Fruit fly (Drosophila melanogaster) whole organism, embryonic: Measurements from ENCODE around the gene CG43292.

Experiments
- CG10366 ChIP-seq: fragments of 200-800 bp; sonication (Bioruptor generic); IDR thresholded peaks from 2 replicates; pipeline ENCODE4 v1.3.6; 2022; ENCODE audit warnings: missing biosample characterization, missing genetic modification characterization
- CG11247 ChIP-seq: fragments of 200-800 bp; sonication (Bioruptor generic); IDR thresholded peaks from 2 replicates; pipeline ENCODE4 v1.3.6; 2022; ENCODE audit warnings: missing biosample characterization, missing genetic modification characterization
- CG11696 ChIP-seq: fragments of 200-800 bp; sonication (Bioruptor generic); IDR thresholded peaks from 2 replicates; pipeline ENCODE4 v1.3.6; 2022; ENCODE audit warnings: missing biosample characterization, missing genetic modification characterization
- CG11723 ChIP-seq: fragments of 200-800 bp; sonication (Bioruptor generic); optimal IDR thresholded peaks from 2 replicates; lab custom pipeline; 2017; ENCODE audit warnings: missing biosample characterization, mild to moderate bottlenecking, missing genetic modification characterization
- CG15073 ChIP-seq: fragments of 200-800 bp; sonication (Bioruptor generic); optimal IDR thresholded peaks from 2 replicates; lab custom pipeline; 2016; ENCODE audit warnings: missing biosample characterization, missing genetic modification characterization
- CG16813 ChIP-seq: fragments of 200-800 bp; sonication (Bioruptor generic); IDR thresholded peaks from 3 replicates; pipeline ENCODE4 v1.3.6; 2022; ENCODE audit warnings: missing biosample characterization, missing genetic modification characterization; ENCODE audit not compliant: partially characterized antibody
- CG17328 ChIP-seq: fragments of 200-800 bp; sonication (Bioruptor generic); IDR thresholded peaks from 2 replicates; pipeline ENCODE4 v1.3.6; 2022; ENCODE audit warnings: missing biosample characterization, missing genetic modification characterization
- CG17385 ChIP-seq: fragments of 200-800 bp; sonication (Bioruptor generic); optimal IDR thresholded peaks from 3 replicates; lab custom pipeline; 2018; ENCODE audit warnings: missing biosample characterization, mild to moderate bottlenecking, missing genetic modification characterization
- CG2712 ChIP-seq: fragments of 200-800 bp; optimal IDR thresholded peaks from 3 replicates; lab custom pipeline; 2019; ENCODE audit warnings: missing biosample characterization, mild to moderate bottlenecking, missing genetic modification characterization, moderate library complexity
- CG3281 ChIP-seq: fragments of 200-800 bp; sonication (Bioruptor generic); optimal IDR thresholded peaks from 3 replicates; lab custom pipeline; 2017; ENCODE audit warnings: missing biosample characterization, mild to moderate bottlenecking, missing genetic modification characterization
- CG42726 ChIP-seq: fragments of 200-800 bp; sonication (Bioruptor generic); IDR thresholded peaks from 2 replicates; pipeline ENCODE4 v1.3.6; 2022; ENCODE audit warnings: missing biosample characterization, missing genetic modification characterization; ENCODE audit not compliant: partially characterized antibody
- CG4854 ChIP-seq: fragments of 200-800 bp; sonication (Bioruptor generic); optimal IDR thresholded peaks from 2 replicates; lab custom pipeline; 2016; ENCODE audit warnings: missing biosample characterization, missing genetic modification characterization, inconsistent platforms
- CG7271 ChIP-seq: fragments of 200-800 bp; sonication (Bioruptor generic); optimal IDR thresholded peaks from 2 replicates; lab custom pipeline; 2018; ENCODE audit warnings: missing biosample characterization, mild to moderate bottlenecking, missing genetic modification characterization, moderate library complexity
- CG8388 ChIP-seq: fragments of 200-800 bp; sonication (Bioruptor generic); optimal IDR thresholded peaks from 2 replicates; lab custom pipeline; 2019; ENCODE audit warnings: missing biosample characterization, mild to moderate bottlenecking, missing genetic modification characterization, moderate library complexity
- CG8944 ChIP-seq: fragments of 200-800 bp; sonication (Bioruptor generic); optimal IDR thresholded peaks from 3 replicates; lab custom pipeline; 2016; ENCODE audit warnings: missing biosample characterization, missing genetic modification characterization
- Dfd ChIP-seq, 2 experiments: fragments of >200 bp; optimal IDR thresholded peaks; 2 replicates each; lab custom pipeline; 2017; ENCODE audit warnings: missing biosample characterization in 2 of 2, missing genetic modification characterization in 2 of 2
- Dp ChIP-seq: fragments of 200-800 bp; sonication (Bioruptor generic); optimal IDR thresholded peaks from 2 replicates; lab custom pipeline; 2018; ENCODE audit warnings: missing biosample characterization, mild to moderate bottlenecking, missing genetic modification characterization, moderate library complexity
- Dref ChIP-seq: fragments of 200-800 bp; sonication (Bioruptor generic); IDR thresholded peaks from 2 replicates; pipeline ENCODE4 v1.3.6; 2022; ENCODE audit warnings: missing biosample characterization, missing genetic modification characterization
- Drgx ChIP-seq: fragments of 200-800 bp; sonication (Bioruptor generic); IDR thresholded peaks from 2 replicates; pipeline ENCODE4 v1.3.6; 2022; ENCODE audit warnings: missing biosample characterization, missing genetic modification characterization
- Ets97D ChIP-seq: fragments of 200-800 bp; sonication (Bioruptor generic); optimal IDR thresholded peaks from 3 replicates; lab custom pipeline; 2016; ENCODE audit warnings: missing biosample characterization, missing genetic modification characterization
- Fer2 ChIP-seq: fragments of 200-800 bp; sonication (Bioruptor generic); optimal IDR thresholded peaks from 2 replicates; lab custom pipeline; 2018; ENCODE audit warnings: missing biosample characterization, mild to moderate bottlenecking, missing genetic modification characterization, moderate library complexity
- Gug ChIP-seq: fragments of 200-800 bp; sonication (Bioruptor generic); IDR thresholded peaks from 4 replicates; pipeline ENCODE4 v1.3.6; 2022; ENCODE audit warnings: missing biosample characterization, missing genetic modification characterization
- HHEX ChIP-seq: fragments of 200-800 bp; sonication (Bioruptor generic); optimal IDR thresholded peaks from 3 replicates; lab custom pipeline; 2017; ENCODE audit warnings: missing biosample characterization, mild to moderate bottlenecking, missing genetic modification characterization, missing genetic modification reagents
- HLHmδ ChIP-seq: fragments of 200-800 bp; sonication (Bioruptor generic); optimal IDR thresholded peaks from 2 replicates; lab custom pipeline; 2018; ENCODE audit warnings: missing biosample characterization, mild to moderate bottlenecking, missing genetic modification characterization, moderate library complexity
- Kr ChIP-seq: fragments of 200-800 bp; sonication (Bioruptor generic); optimal IDR thresholded peaks from 2 replicates; lab custom pipeline; 2017; ENCODE audit warnings: missing biosample characterization, mild to moderate bottlenecking, missing genetic modification characterization
- MTF-1 ChIP-seq: fragments of 200-800 bp; sonication (Bioruptor generic); optimal IDR thresholded peaks from 2 replicates; lab custom pipeline; 2018; ENCODE audit warnings: missing biosample characterization, mild to moderate bottlenecking, missing genetic modification characterization, borderline replicate concordance
- Meics ChIP-seq: fragments of 200-800 bp; sonication (Bioruptor generic); optimal IDR thresholded peaks from 2 replicates; lab custom pipeline; 2017; ENCODE audit warnings: missing biosample characterization, mild to moderate bottlenecking, missing genetic modification characterization
- PHDP ChIP-seq: fragments of 200-800 bp; sonication (Bioruptor generic); optimal IDR thresholded peaks from 3 replicates; lab custom pipeline; 2018; ENCODE audit warnings: missing biosample characterization, mild to moderate bottlenecking, missing genetic modification characterization, moderate library complexity
- Pdp1 ChIP-seq, 2 experiments: fragments of 200-800 bp; sonication (Bioruptor generic); optimal IDR thresholded peaks; 3 replicates each; lab custom pipeline; 2016; ENCODE audit warnings: missing biosample characterization in 2 of 2, missing genetic modification characterization in 2 of 2, mild to moderate bottlenecking in 1 of 2, moderate library complexity in 1 of 2
- cad ChIP-seq: fragments of >200 bp; optimal IDR thresholded peaks from 2 replicates; lab custom pipeline; 2017; ENCODE audit warnings: missing biosample characterization, missing genetic modification characterization
- cg ChIP-seq: fragments of 200-800 bp; sonication (Bioruptor generic); optimal IDR thresholded peaks from 3 replicates; lab custom pipeline; 2019; ENCODE audit warnings: missing biosample characterization, mild to moderate bottlenecking, missing genetic modification characterization, moderate library complexity
- chn ChIP-seq: fragments of 200-800 bp; sonication (Bioruptor generic); optimal IDR thresholded peaks from 2 replicates; lab custom pipeline; 2016; ENCODE audit warnings: missing biosample characterization, missing genetic modification characterization
- fru ChIP-seq: fragments of >200 bp; optimal IDR thresholded peaks from 2 replicates; lab custom pipeline; 2017
- gfzf ChIP-seq: fragments of 200-800 bp; sonication (Bioruptor generic); optimal IDR thresholded peaks from 2 replicates; lab custom pipeline; 2016; ENCODE audit warnings: missing biosample characterization, mild to moderate bottlenecking, missing genetic modification characterization, moderate library complexity
- hth ChIP-seq: fragments of >200 bp; optimal IDR thresholded peaks from 2 replicates; lab custom pipeline; 2017; ENCODE audit warnings: inconsistent platforms
- lbe ChIP-seq: fragments of 200-800 bp; sonication (Bioruptor generic); optimal IDR thresholded peaks from 2 replicates; lab custom pipeline; 2016; ENCODE audit warnings: missing biosample characterization, mild to moderate bottlenecking, missing genetic modification characterization
- lilli ChIP-seq: fragments of 200-800 bp; sonication (Bioruptor generic); optimal IDR thresholded peaks from 3 replicates; lab custom pipeline; 2016; ENCODE audit warnings: missing biosample characterization, missing genetic modification characterization
- nmo ChIP-seq: fragments of 200-800 bp; sonication (Bioruptor generic); optimal IDR thresholded peaks from 2 replicates; lab custom pipeline; 2018; ENCODE audit warnings: missing biosample characterization, mild to moderate bottlenecking, missing genetic modification characterization, moderate library complexity
- org-1 ChIP-seq: fragments of 200-800 bp; sonication (Bioruptor generic); optimal IDR thresholded peaks from 2 replicates; lab custom pipeline; 2017; ENCODE audit warnings: missing biosample characterization, missing genetic modification characterization
- p53 ChIP-seq: fragments of 200-800 bp; sonication (Bioruptor generic); optimal IDR thresholded peaks from 2 replicates; lab custom pipeline; 2016; ENCODE audit warnings: missing biosample characterization, missing genetic modification characterization
- pnt ChIP-seq: fragments of 200-800 bp; sonication (Bioruptor generic); optimal IDR thresholded peaks from 3 replicates; lab custom pipeline; 2016; ENCODE audit warnings: missing biosample characterization, missing genetic modification characterization
- psq ChIP-seq: fragments of 200-800 bp; sonication (Bioruptor generic); optimal IDR thresholded peaks from 2 replicates; lab custom pipeline; 2017; ENCODE audit warnings: missing biosample characterization, missing genetic modification characterization
- rib ChIP-seq: fragments of 200-800 bp; sonication (Bioruptor generic); IDR thresholded peaks from 2 replicates; pipeline ENCODE4 v1.3.6; 2022; ENCODE audit warnings: missing biosample characterization, missing genetic modification characterization
- run ChIP-seq: fragments of 200-800 bp; sonication (Bioruptor generic); optimal IDR thresholded peaks from 3 replicates; lab custom pipeline; 2018; ENCODE audit warnings: missing biosample characterization, mild to moderate bottlenecking, missing genetic modification characterization
- schlank ChIP-seq: fragments of 200-800 bp; sonication (Bioruptor generic); optimal IDR thresholded peaks from 2 replicates; lab custom pipeline; 2018; ENCODE audit warnings: missing biosample characterization, mild to moderate bottlenecking, missing genetic modification characterization
- seq ChIP-seq: fragments of 200-800 bp; sonication (Bioruptor generic); IDR thresholded peaks from 2 replicates; pipeline ENCODE4 v1.3.6; 2022; ENCODE audit warnings: missing biosample characterization, missing genetic modification characterization
- sisA ChIP-seq: fragments of 200-800 bp; sonication (Bioruptor generic); IDR thresholded peaks from 2 replicates; pipeline ENCODE4 v1.3.6; 2022; ENCODE audit warnings: missing biosample characterization, missing genetic modification characterization
- tap ChIP-seq: fragments of 200-800 bp; optimal IDR thresholded peaks from 3 replicates; lab custom pipeline; 2019; ENCODE audit warnings: missing biosample characterization, mild to moderate bottlenecking, missing genetic modification characterization, moderate library complexity
- tna ChIP-seq: fragments of 200-800 bp; sonication (Bioruptor generic); IDR thresholded peaks from 2 replicates; pipeline ENCODE4 v1.3.6; 2022; ENCODE audit warnings: missing biosample characterization, missing genetic modification characterization; ENCODE audit not compliant: partially characterized antibody

Gene CG43292

dm6 chr3L:7510414-7511384 is 35.3 kb downstream of the CG43292 start, which contains the start of gene CG7546 (continued):
- TF ChIP-seq CG42726 (GFP tag; lab: Robert Waterston, UW) (no peak), CG4854 (no peak), Gug (GFP tag; lab: Robert Waterston, UW) (peak; percentile 52; the same call in 1 of the 4 replicates), Pdp1 (GFP tag; optimal IDR thresholded peaks at IDR 0.05; lab: Kevin White, UChicago) (peak in 1 of 2 experiments; percentile 21), CG11723 (GFP tag; lab: Kevin White, UChicago) (no peak), Dfd (GFP tag; optimal IDR thresholded peaks at IDR 0.05; lab: Kevin White, UChicago) (no peak), CG11696 (GFP tag; lab: Robert Waterston, UW) (no peak), CG17385 (GFP tag; lab: Kevin White, UChicago) (peak; percentile 10), CG7271 (tag; lab: Kevin White, UChicago) (no peak), CG15073 (GFP tag; lab: Kevin White, UChicago) (no peak), CG3281 (GFP tag; lab: Kevin White, UChicago) (peak; percentile 28), cad (no peak), schlank (no peak), chn (GFP tag; lab: Kevin White, UChicago) (no peak), Ets97D (peak; percentile 39), Dref (peak; percentile 49), Dp (GFP tag; lab: Kevin White, UChicago) (peak; percentile 93), run (tag; lab: Kevin White, UChicago) (no peak), Kr (peak; percentile 54), tna (GFP tag; lab: Robert Waterston, UW) (no peak), sisA (GFP tag; lab: Robert Waterston, UW) (0 out of 2 replicates have a peak, but pooled peaks have one; percentile 39), fru (no peak), nmo (peak; percentile 56), pnt (GFP tag; lab: Kevin White, UChicago) (no peak), CG8388 (peak; percentile 20), lilli (GFP tag; lab: Kevin White, UChicago) (peak; percentile 31), psq (GFP tag; lab: Kevin White, UChicago) (no peak), Meics (peak; percentile 49), CG10366 (GFP tag; lab: Robert Waterston, UW) (no peak), Fer2 (tag; lab: Kevin White, UChicago) (no peak), org-1 (GFP tag; lab: Kevin White, UChicago) (no peak), PHDP (tag; lab: Kevin White, UChicago) (no peak), CG17328 (GFP tag; lab: Robert Waterston, UW) (no peak), MTF-1 (GFP tag; lab: Kevin White, UChicago) (no peak), tap (tag; lab: Kevin White, UChicago) (no peak), CG2712 (tag; lab: Kevin White, UChicago) (peak; percentile 33), p53 (no peak), CG8944 (GFP tag; lab: Kevin White, UChicago) (no peak), CG16813 (GFP tag; lab: Robert Waterston, UW) (no peak), gfzf (GFP tag; lab: Kevin White, UChicago) (peak; percentile 76), lbe (GFP tag; lab: Kevin White, UChicago) (no peak), HHEX (GFP tag; lab: Kevin White, UChicago) (no peak), CG11247 (GFP tag; lab: Robert Waterston, UW) (no peak), Drgx (GFP tag; lab: Robert Waterston, UW) (no peak), HLHmδ (GFP tag; lab: Kevin White, UChicago) (no peak), rib (GFP tag; lab: Robert Waterston, UW) (peak; percentile 63), hth (lab: Kevin White, UChicago) (no peak), seq (GFP tag; lab: Robert Waterston, UW) (no peak), cg (GFP tag; lab: Kevin White, UChicago) (no peak)
